Worm (Caenorhabditis elegans) whole organism, young adult: ENCODE data around the gene his-70.

Experiments
- cebp-1 ChIP-seq, 2 experiments: fragments of 200-800 bp in 1 of 2; sonication (Bioruptor generic) in 1 of 2; sonication (generic microtip) in 1 of 2; IDR thresholded peaks in 1 of 2; optimal IDR thresholded peaks in 1 of 2; 2 replicates each; pipeline versions ENCODE4 v1.3.6 to Lab custom; 2017 to 2022; ENCODE audit warnings: missing compliant biosample characterization in 2 of 2, missing genetic modification characterization in 2 of 2, mild to moderate bottlenecking in 1 of 2, missing genetic modification reagents in 1 of 2, moderate library complexity in 1 of 2
- efl-1 ChIP-seq: fragments of 150-350 bp; optimal IDR thresholded peaks from 2 replicates; lab custom pipeline; 2014; ENCODE audit warnings: missing biosample characterization, missing genetic modification reagents, missing genetic modification characterization
- madf-3 ChIP-seq: fragments of 200-800 bp; sonication (Bioruptor generic); IDR thresholded peaks from 2 replicates; pipeline ENCODE4 v1.3.6; 2022; ENCODE audit warnings: missing genetic modification reagents, missing genetic modification characterization, missing compliant biosample characterization
- ztf-18 ChIP-seq: sonication (generic microtip); optimal IDR thresholded peaks from 2 replicates; lab custom pipeline; 2016; ENCODE audit warnings: missing genotype, mild to moderate bottlenecking, missing genetic modification characterization, missing compliant biosample characterization

- TF ChIP-seq madf-3 (GFP tag; lab: Robert Waterston, UW) (no peak), ztf-18 (no peak), cebp-1 (GFP tag; IDR thresholded peaks at IDR 0.05; lab: Robert Waterston, UW) (no peak), cebp-1 (tag; optimal IDR thresholded peaks at IDR 0.05; lab: Kevin White, UChicago) (no peak), efl-1 (no peak)
These were observed 10.3 kb upstream of the his-70 start for ce11 chrIII:4070239-4070638.
